Fruit fly (Drosophila melanogaster) whole organism, pupa: ENCODE data around the gene CG10469.
A peak's percentile ranks its signal among the peaks of the same experiment; 100 is the strongest.

Experiments used
- CG10348 ChIP-seq: fragments of 200-800 bp; sonication (Bioruptor generic); IDR thresholded peaks from 2 replicates; pipeline ENCODE4 v1.3.6; 2022; ENCODE audit warnings: missing biosample characterization, missing genetic modification characterization
- CG12605 ChIP-seq: fragments of 200-800 bp; sonication (Bioruptor generic); IDR thresholded peaks from 2 replicates; pipeline ENCODE4 v1.3.6; 2022; ENCODE audit warnings: missing biosample characterization, missing genetic modification characterization
- CG13204 ChIP-seq: fragments of 200-800 bp; sonication (Bioruptor generic); optimal IDR thresholded peaks from 2 replicates; lab custom pipeline; 2018; ENCODE audit warnings: missing biosample characterization, mild to moderate bottlenecking, missing genetic modification characterization, moderate library complexity
- CG14655 ChIP-seq: fragments of 200-800 bp; sonication (Bioruptor generic); optimal IDR thresholded peaks from 3 replicates; lab custom pipeline; 2017; ENCODE audit warnings: mild to moderate bottlenecking, missing biosample characterization, missing genetic modification reagents, missing genetic modification characterization
- CG15710 ChIP-seq: fragments of 200-800 bp; sonication (Bioruptor generic); optimal IDR thresholded peaks from 2 replicates; lab custom pipeline; 2018; ENCODE audit warnings: missing biosample characterization, mild to moderate bottlenecking, missing genetic modification characterization, moderate library complexity
- CG17806 ChIP-seq: fragments of 200-800 bp; sonication (Bioruptor generic); optimal IDR thresholded peaks from 2 replicates; lab custom pipeline; 2018; ENCODE audit warnings: missing biosample characterization, mild to moderate bottlenecking, missing genetic modification characterization, moderate library complexity
- CG32121 ChIP-seq: fragments of 200-800 bp; sonication (Bioruptor generic); IDR thresholded peaks from 2 replicates; pipeline ENCODE4 v1.3.6; 2022; ENCODE audit warnings: missing biosample characterization, missing genetic modification characterization
- CG34367 ChIP-seq: fragments of 200-800 bp; sonication (Bioruptor generic); optimal IDR thresholded peaks from 2 replicates; lab custom pipeline; 2018; ENCODE audit warnings: missing biosample characterization, mild to moderate bottlenecking, missing genetic modification characterization
- CG4496 ChIP-seq: fragments of 200-800 bp; sonication (Bioruptor generic); IDR thresholded peaks from 3 replicates; pipeline ENCODE4 v1.3.6; 2022; ENCODE audit warnings: missing biosample characterization, missing genetic modification characterization
- CG8159 ChIP-seq: fragments of 200-800 bp; sonication (Bioruptor generic); optimal IDR thresholded peaks from 3 replicates; lab custom pipeline; 2018; ENCODE audit warnings: missing biosample characterization, mild to moderate bottlenecking, missing genetic modification characterization, moderate library complexity
- CG8301 ChIP-seq: fragments of 200-800 bp; sonication (Bioruptor generic); optimal IDR thresholded peaks from 2 replicates; lab custom pipeline; 2018; ENCODE audit warnings: missing biosample characterization, mild to moderate bottlenecking, missing genetic modification characterization
- CG9948 ChIP-seq: fragments of 200-800 bp; sonication (Bioruptor generic); optimal IDR thresholded peaks from 2 replicates; lab custom pipeline; 2018; ENCODE audit warnings: missing biosample characterization, mild to moderate bottlenecking, missing genetic modification characterization, moderate library complexity
- D1 ChIP-seq: fragments of 200-800 bp; sonication (Bioruptor generic); optimal IDR thresholded peaks from 2 replicates; lab custom pipeline; 2018; ENCODE audit warnings: missing biosample characterization, mild to moderate bottlenecking, missing genetic modification characterization, moderate library complexity
- EcR ChIP-seq: fragments of 200-800 bp; sonication (Bioruptor generic); optimal IDR thresholded peaks from 3 replicates; lab custom pipeline; 2019; ENCODE audit warnings: missing biosample characterization, missing genetic modification characterization, mild to moderate bottlenecking, moderate library complexity, missing genetic modification reagents
- Ets98B ChIP-seq: fragments of 200-800 bp; sonication (Bioruptor generic); IDR thresholded peaks from 2 replicates; pipeline ENCODE4 v1.3.6; 2022; ENCODE audit warnings: missing biosample characterization, missing genetic modification characterization
- Pif1A ChIP-seq: fragments of 200-800 bp; sonication (Bioruptor generic); optimal IDR thresholded peaks from 3 replicates; lab custom pipeline; 2016; ENCODE audit warnings: missing biosample characterization, missing genetic modification characterization
- Pif1B ChIP-seq: fragments of 200-800 bp; sonication (Bioruptor generic); optimal IDR thresholded peaks from 3 replicates; lab custom pipeline; 2016; ENCODE audit warnings: missing biosample characterization, missing genetic modification characterization
- Snoo ChIP-seq: fragments of 200-800 bp; sonication (Bioruptor generic); optimal IDR thresholded peaks from 3 replicates; lab custom pipeline; 2017; ENCODE audit warnings: missing biosample characterization, mild to moderate bottlenecking, missing genetic modification characterization, inconsistent platforms
- fd96Ca ChIP-seq: fragments of 200-800 bp; sonication (Bioruptor generic); IDR thresholded peaks from 3 replicates; pipeline ENCODE4 v1.3.6; 2022; ENCODE audit warnings: missing biosample characterization, missing genetic modification characterization
- gl ChIP-seq: fragments of 200-800 bp; sonication (Bioruptor generic); optimal IDR thresholded peaks from 2 replicates; lab custom pipeline; 2018; ENCODE audit warnings: missing biosample characterization, mild to moderate bottlenecking, missing genetic modification characterization
- rn ChIP-seq: fragments of 200-800 bp; sonication (Bioruptor generic); IDR thresholded peaks from 2 replicates; pipeline ENCODE4 v1.3.6; 2022; ENCODE audit warnings: missing biosample characterization, missing genetic modification characterization

Gene CG10469

dm6 chr3L:6105435-6105834, 12.3 kb upstream of the CG10469 start:
- TF ChIP-seq CG32121 (GFP tag; lab: Robert Waterston, UW), result no peak
- TF ChIP-seq gl (tag; lab: Kevin White, UChicago), result no peak
- no peak for TF ChIP-seq CG10348
- TF ChIP-seq CG8301, result no peak
- no peak for TF ChIP-seq Ets98B (GFP tag; lab: Robert Waterston, UW)
- no peak for TF ChIP-seq Pif1A (GFP tag; lab: Kevin White, UChicago)
- TF ChIP-seq CG34367 (tag; lab: Kevin White, UChicago), result no peak
- TF ChIP-seq EcR (GFP tag; lab: Kevin White, UChicago), result no peak
- TF ChIP-seq CG14655 (GFP tag; lab: Kevin White, UChicago), result no peak
- TF ChIP-seq Pif1B (GFP tag; lab: Kevin White, UChicago), result no peak
- no peak for TF ChIP-seq CG13204 (GFP tag; lab: Kevin White, UChicago)
- no peak for TF ChIP-seq CG8159 (tag; lab: Kevin White, UChicago)
- no peak for TF ChIP-seq Snoo (tag; lab: Kevin White, UChicago)
- TF ChIP-seq CG4496 (GFP tag; lab: Robert Waterston, UW), result no peak
- TF ChIP-seq rn (GFP tag; lab: Robert Waterston, UW), result no peak
- TF ChIP-seq, all 21 proteins: peak for 0

- no peak for TF ChIP-seq rn (GFP tag; lab: Robert Waterston, UW)
These were observed 11.4 kb upstream of the CG10469 start for dm6 chr3L:6104551-6104950.

dm6 chr3L:6103658-6104057, 10.5 kb upstream of the CG10469 start:
- no peak for TF ChIP-seq CG10348
- no peak for TF ChIP-seq Snoo (tag; lab: Kevin White, UChicago)
- TF ChIP-seq CG4496 (GFP tag; lab: Robert Waterston, UW), result no peak
- no peak for TF ChIP-seq CG32121 (GFP tag; lab: Robert Waterston, UW)
- no peak for TF ChIP-seq CG8159 (tag; lab: Kevin White, UChicago)
- no peak for TF ChIP-seq Pif1A (GFP tag; lab: Kevin White, UChicago)
- TF ChIP-seq rn (GFP tag; lab: Robert Waterston, UW), result no peak
- no peak for TF ChIP-seq CG15710 (tag; lab: Kevin White, UChicago)
- no peak for TF ChIP-seq CG13204 (GFP tag; lab: Kevin White, UChicago)

- TF ChIP-seq CG8301 (no peak), CG13204 (GFP tag; lab: Kevin White, UChicago) (no peak), CG10348 (no peak), CG14655 (GFP tag; lab: Kevin White, UChicago) (no peak), CG15710 (tag; lab: Kevin White, UChicago) (no peak), Ets98B (GFP tag; lab: Robert Waterston, UW) (no peak), D1 (tag; lab: Kevin White, UChicago) (no peak), CG4496 (GFP tag; lab: Robert Waterston, UW) (no peak), CG9948 (tag; lab: Kevin White, UChicago) (no peak), Pif1A (GFP tag; lab: Kevin White, UChicago) (no peak), EcR (GFP tag; lab: Kevin White, UChicago) (no peak), CG34367 (tag; lab: Kevin White, UChicago) (no peak), gl (tag; lab: Kevin White, UChicago) (no peak), Pif1B (GFP tag; lab: Kevin White, UChicago) (no peak), fd96Ca (GFP tag; lab: Robert Waterston, UW) (no peak), rn (GFP tag; lab: Robert Waterston, UW) (no peak), CG32121 (GFP tag; lab: Robert Waterston, UW) (no peak)
These were observed 4.2 kb upstream of the CG10469 start, which contains the start of gene Ets65A for dm6 chr3L:6097270-6097669. TSS of gene Ets65A (plus strand) at chr3L:6097617.

- TF ChIP-seq gl (tag; lab: Kevin White, UChicago) (peak; percentile 37), CG4496 (GFP tag; lab: Robert Waterston, UW) (peak; percentile 96), EcR (GFP tag; lab: Kevin White, UChicago) (no peak), CG12605 (GFP tag; lab: Robert Waterston, UW) (peak; percentile 81), CG8301 (peak; percentile 82), CG13204 (GFP tag; lab: Kevin White, UChicago) (no peak), CG32121 (GFP tag; lab: Robert Waterston, UW) (peak; percentile 86), CG17806 (tag; lab: Kevin White, UChicago) (peak; percentile 94), Pif1A (GFP tag; lab: Kevin White, UChicago) (peak; percentile 74), Ets98B (GFP tag; lab: Robert Waterston, UW) (peak; percentile 88), D1 (tag; lab: Kevin White, UChicago) (peak; percentile 78), rn (GFP tag; lab: Robert Waterston, UW) (peak; percentile 95), CG34367 (tag; lab: Kevin White, UChicago) (peak; percentile 85), Pif1B (GFP tag; lab: Kevin White, UChicago) (peak; percentile 72), fd96Ca (GFP tag; lab: Robert Waterston, UW) (peak; percentile 87), Snoo (tag; lab: Kevin White, UChicago) (peak; percentile 86), CG15710 (tag; lab: Kevin White, UChicago) (peak; percentile 88), CG8159 (tag; lab: Kevin White, UChicago) (peak; percentile 91), CG10348 (peak; percentile 87), CG14655 (GFP tag; lab: Kevin White, UChicago) (peak; percentile 88), CG9948 (tag; lab: Kevin White, UChicago) (peak; percentile 94)
These were observed 1.6 kb upstream of the CG10469 start, which contains the start of the genes CG10467 and loj for dm6 chr3L:6094697-6095096. TSS of gene CG10467 (minus strand) at chr3L:6094747. TSS of gene loj (plus strand) at chr3L:6094987.

- TF ChIP-seq CG4496 (GFP tag; lab: Robert Waterston, UW) (peak; percentile 44; the same call in 1 of the 3 replicates), CG12605 (GFP tag; lab: Robert Waterston, UW) (0 out of 2 replicates have a peak, but pooled peaks have one; percentile 24), CG10348 (0 out of 2 replicates have a peak, but pooled peaks have one; percentile 26), Ets98B (GFP tag; lab: Robert Waterston, UW) (0 out of 2 replicates have a peak, but pooled peaks have one; percentile 8), fd96Ca (GFP tag; lab: Robert Waterston, UW) (no peak)
These were observed 7.1 kb downstream of the CG10469 start for dm6 chr3L:6085988-6086387.
